Fruit fly (Drosophila melanogaster) Kc167 (cell line): ENCODE results near the gene CG32486.

ENCODE experiments used
- Sin3A ChIP-seq: fragments of >200 bp; optimal IDR thresholded peaks from 2 replicates; lab custom pipeline; 2018; ENCODE audit warnings: missing external identifiers
- h ChIP-seq: fragments of >200 bp; optimal IDR thresholded peaks from 3 replicates; lab custom pipeline; 2018; ENCODE audit warnings: missing external identifiers

DNA sequence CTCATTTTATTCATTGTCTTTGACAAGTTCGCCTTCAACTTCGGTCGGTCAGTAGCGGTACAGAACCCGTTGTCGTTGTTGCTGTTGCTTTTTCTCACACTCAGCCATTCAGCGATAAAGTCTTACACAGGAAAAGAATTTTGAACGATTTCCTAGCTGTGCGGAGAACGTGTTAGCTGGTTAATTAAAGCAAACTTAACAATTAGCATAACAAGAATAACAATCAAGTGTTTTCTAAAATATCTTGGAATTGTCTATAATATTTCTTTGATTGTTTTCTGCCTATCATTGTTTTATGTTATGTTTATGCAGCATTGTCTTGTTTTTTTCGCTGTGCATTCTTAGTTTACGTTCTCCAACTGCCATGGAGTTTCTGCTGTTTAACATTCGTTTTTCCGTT, 35.5 kb upstream of the CG32486 start:
- no peak for TF ChIP-seq Sin3A (lab: Kevin White, UChicago)
- TF ChIP-seq h (lab: Kevin White, UChicago), result no peak
